Fruit fly (Drosophila melanogaster) whole organism, embryonic: Measurements from ENCODE around the gene BORCS6.

Source experiments
- Asciz ChIP-seq: fragments of 200-800 bp; sonication (Bioruptor generic); optimal IDR thresholded peaks from 2 replicates; lab custom pipeline; 2017; ENCODE audit warnings: missing biosample characterization, mild to moderate bottlenecking, missing genetic modification characterization, missing genetic modification reagents
- CG10431 ChIP-seq: fragments of 200-800 bp; sonication (Bioruptor generic); optimal IDR thresholded peaks from 3 replicates; lab custom pipeline; 2018; ENCODE audit warnings: missing biosample characterization, mild to moderate bottlenecking, missing genetic modification characterization
- CG10565 ChIP-seq: fragments of 200-800 bp; sonication (Bioruptor generic); optimal IDR thresholded peaks from 3 replicates; lab custom pipeline; 2016; ENCODE audit warnings: missing biosample characterization, mild to moderate bottlenecking, missing genetic modification characterization
- CG12071 ChIP-seq: fragments of 200-800 bp; sonication (Bioruptor generic); optimal IDR thresholded peaks from 3 replicates; lab custom pipeline; 2018; ENCODE audit warnings: missing biosample characterization, mild to moderate bottlenecking, missing genetic modification characterization
- CG13424 ChIP-seq: fragments of 200-800 bp; sonication (Bioruptor generic); optimal IDR thresholded peaks from 2 replicates; lab custom pipeline; 2019; ENCODE audit warnings: missing biosample characterization, mild to moderate bottlenecking, missing genetic modification characterization, moderate library complexity
- CG13775 ChIP-seq: fragments of 200-800 bp; sonication (Bioruptor generic); optimal IDR thresholded peaks from 3 replicates; lab custom pipeline; 2017; ENCODE audit warnings: missing biosample characterization, mild to moderate bottlenecking, missing genetic modification characterization
- CG14050 ChIP-seq: fragments of 200-800 bp; sonication (Bioruptor generic); IDR thresholded peaks from 3 replicates; pipeline ENCODE4 v1.3.6; 2022; ENCODE audit warnings: missing biosample characterization, missing genetic modification characterization
- CG15696 ChIP-seq: fragments of 200-800 bp; sonication (Bioruptor generic); optimal IDR thresholded peaks from 2 replicates; lab custom pipeline; 2019; ENCODE audit warnings: missing biosample characterization, mild to moderate bottlenecking, missing genetic modification characterization, moderate library complexity
- CG16813 ChIP-seq: fragments of 200-800 bp; sonication (Bioruptor generic); IDR thresholded peaks from 3 replicates; pipeline ENCODE4 v1.3.6; 2022; ENCODE audit warnings: missing biosample characterization, missing genetic modification characterization; ENCODE audit not compliant: partially characterized antibody
- CG18476 ChIP-seq: fragments of 200-800 bp; sonication (Bioruptor generic); optimal IDR thresholded peaks from 2 replicates; lab custom pipeline; 2016; ENCODE audit warnings: missing biosample characterization, mild to moderate bottlenecking, missing genetic modification characterization
- CG30020 ChIP-seq: fragments of 200-800 bp; optimal IDR thresholded peaks from 2 replicates; lab custom pipeline; 2019; ENCODE audit warnings: missing biosample characterization, mild to moderate bottlenecking, missing genetic modification characterization, moderate library complexity
- CG31224 ChIP-seq: fragments of 200-800 bp; sonication (Bioruptor generic); IDR thresholded peaks from 2 replicates; pipeline ENCODE4 v1.3.6; 2022; ENCODE audit warnings: missing biosample characterization, missing genetic modification characterization
- CG33213 ChIP-seq: fragments of 200-800 bp; sonication (Bioruptor generic); optimal IDR thresholded peaks from 3 replicates; lab custom pipeline; 2016; ENCODE audit warnings: missing biosample characterization, missing genetic modification characterization
- CG3407 ChIP-seq: fragments of 200-800 bp; sonication (Bioruptor generic); optimal IDR thresholded peaks from 2 replicates; lab custom pipeline; 2018; ENCODE audit warnings: missing biosample characterization, mild to moderate bottlenecking, missing genetic modification characterization
- CG4360 ChIP-seq: fragments of 200-800 bp; sonication (Bioruptor generic); IDR thresholded peaks from 2 replicates; pipeline ENCODE4 v1.3.6; 2022; ENCODE audit warnings: missing biosample characterization, missing genetic modification characterization
- CG4707 ChIP-seq: fragments of 200-800 bp; sonication (Bioruptor generic); optimal IDR thresholded peaks from 2 replicates; lab custom pipeline; 2018; ENCODE audit warnings: missing biosample characterization, mild to moderate bottlenecking, missing genetic modification characterization, moderate library complexity
- CG6272 ChIP-seq: fragments of 200-800 bp; sonication (Bioruptor generic); IDR thresholded peaks from 2 replicates; pipeline ENCODE4 v1.3.6; 2022; ENCODE audit warnings: missing biosample characterization, missing genetic modification characterization
- CG6683 ChIP-seq: fragments of 200-800 bp; sonication (Bioruptor generic); optimal IDR thresholded peaks from 2 replicates; lab custom pipeline; 2017; ENCODE audit warnings: missing biosample characterization, mild to moderate bottlenecking, missing genetic modification characterization, missing genetic modification reagents
- CG8281 ChIP-seq: fragments of 200-800 bp; sonication (Bioruptor generic); optimal IDR thresholded peaks from 2 replicates; lab custom pipeline; 2018; ENCODE audit warnings: missing biosample characterization, mild to moderate bottlenecking, missing genetic modification characterization, moderate library complexity
- Chrac-16 ChIP-seq: fragments of 200-800 bp; sonication (Bioruptor generic); optimal IDR thresholded peaks from 3 replicates; lab custom pipeline; 2016; ENCODE audit warnings: missing biosample characterization, missing genetic modification characterization
- CkIIα-i1 ChIP-seq: fragments of 200-800 bp; sonication (Bioruptor generic); IDR thresholded peaks from 2 replicates; pipeline ENCODE4 v1.3.6; 2022; ENCODE audit warnings: missing biosample characterization, missing genetic modification characterization
- D19A ChIP-seq: fragments of 200-800 bp; optimal IDR thresholded peaks from 3 replicates; lab custom pipeline; 2019; ENCODE audit warnings: missing biosample characterization, mild to moderate bottlenecking, missing genetic modification characterization, moderate library complexity
- Dll ChIP-seq: fragments of 200-800 bp; sonication (Bioruptor generic); IDR thresholded peaks from 4 replicates; pipeline ENCODE4 v1.3.6; 2022; ENCODE audit warnings: missing biosample characterization, missing genetic modification characterization; ENCODE audit not compliant: partially characterized antibody
- Dp ChIP-seq: fragments of 200-800 bp; sonication (Bioruptor generic); optimal IDR thresholded peaks from 2 replicates; lab custom pipeline; 2018; ENCODE audit warnings: missing biosample characterization, mild to moderate bottlenecking, missing genetic modification characterization, moderate library complexity
- E2f1 ChIP-seq: fragments of 200-800 bp; sonication (Bioruptor generic); IDR thresholded peaks from 2 replicates; pipeline ENCODE4 v1.3.6; 2022; ENCODE audit warnings: missing biosample characterization, missing genetic modification characterization
- Ets65A ChIP-seq: fragments of 200-800 bp; sonication (Bioruptor generic); peaks from one replicate; lab custom pipeline; 2016; ENCODE audit warnings: missing biosample characterization, missing genetic modification characterization
- GATAe ChIP-seq: fragments of 200-800 bp; sonication (Bioruptor generic); conservative IDR thresholded peaks from 2 replicates; pipeline ENCODE4 v1.3.6; 2022; ENCODE audit warnings: missing biosample characterization, missing genetic modification characterization
- H2.0 ChIP-seq: fragments of 200-800 bp; sonication (Bioruptor generic); IDR thresholded peaks from 2 replicates; pipeline ENCODE4 v1.3.6; 2022; ENCODE audit warnings: missing biosample characterization, missing genetic modification characterization
- Mrtf ChIP-seq: fragments of 200-800 bp; sonication (Bioruptor generic); IDR thresholded peaks from 3 replicates; pipeline ENCODE4 v1.3.6; 2022; ENCODE audit warnings: missing biosample characterization, missing genetic modification characterization
- Oaz ChIP-seq: fragments of 200-800 bp; sonication (Bioruptor generic); IDR thresholded peaks from 2 replicates; pipeline ENCODE4 v1.3.6; 2022; ENCODE audit warnings: missing biosample characterization, missing genetic modification characterization
- PHDP ChIP-seq: fragments of 200-800 bp; sonication (Bioruptor generic); optimal IDR thresholded peaks from 3 replicates; lab custom pipeline; 2018; ENCODE audit warnings: missing biosample characterization, mild to moderate bottlenecking, missing genetic modification characterization, moderate library complexity
- Scr ChIP-seq: fragments of 200-800 bp; sonication (Bioruptor generic); IDR thresholded peaks from 2 replicates; pipeline ENCODE4 v1.3.6; 2022; ENCODE audit warnings: missing biosample characterization, missing genetic modification characterization; ENCODE audit not compliant: partially characterized antibody
- Sox100B ChIP-seq: fragments of 200-800 bp; sonication (Bioruptor generic); optimal IDR thresholded peaks from 3 replicates; lab custom pipeline; 2018; ENCODE audit warnings: missing biosample characterization, mild to moderate bottlenecking, missing genetic modification characterization
- Taf1 ChIP-seq: fragments of 200-800 bp; sonication (Bioruptor generic); IDR thresholded peaks from 2 replicates; pipeline ENCODE4 v1.3.6; 2022; ENCODE audit warnings: missing biosample characterization, missing genetic modification characterization
- ac ChIP-seq: fragments of 200-800 bp; sonication (Bioruptor generic); optimal IDR thresholded peaks from 3 replicates; lab custom pipeline; 2017; ENCODE audit warnings: missing biosample characterization, mild to moderate bottlenecking, missing genetic modification characterization
- ase ChIP-seq: fragments of 200-800 bp; sonication (Bioruptor generic); IDR thresholded peaks from 3 replicates; pipeline ENCODE4 v1.3.6; 2022; ENCODE audit warnings: missing biosample characterization, missing genetic modification characterization
- ash1 ChIP-seq: fragments of 200-800 bp; sonication (Bioruptor generic); optimal IDR thresholded peaks from 2 replicates; lab custom pipeline; 2018; ENCODE audit warnings: missing biosample characterization, mild to moderate bottlenecking, missing genetic modification characterization
- cg ChIP-seq: fragments of 200-800 bp; sonication (Bioruptor generic); optimal IDR thresholded peaks from 3 replicates; lab custom pipeline; 2019; ENCODE audit warnings: missing biosample characterization, mild to moderate bottlenecking, missing genetic modification characterization, moderate library complexity
- dmrt99B ChIP-seq: fragments of 200-800 bp; sonication (Bioruptor generic); optimal IDR thresholded peaks from 2 replicates; lab custom pipeline; 2018; ENCODE audit warnings: missing biosample characterization, mild to moderate bottlenecking, missing genetic modification characterization, moderate library complexity
- insv ChIP-seq, 2 experiments: fragments of 200-800 bp; sonication (Bioruptor generic); optimal IDR thresholded peaks; 3 replicates each; lab custom pipeline; 2016 to 2018; ENCODE audit warnings: missing biosample characterization in 2 of 2, missing genetic modification characterization in 2 of 2
- kah ChIP-seq: fragments of 200-800 bp; sonication (Bioruptor generic); optimal IDR thresholded peaks from 2 replicates; lab custom pipeline; 2018; ENCODE audit warnings: missing biosample characterization, mild to moderate bottlenecking, missing genetic modification characterization
- ken ChIP-seq: fragments of 200-800 bp; sonication (Bioruptor generic); IDR thresholded peaks from 3 replicates; pipeline ENCODE4 v1.3.6; 2022; ENCODE audit warnings: missing biosample characterization, missing genetic modification characterization
- lab ChIP-seq: fragments of 200-800 bp; sonication (Bioruptor generic); optimal IDR thresholded peaks from 3 replicates; lab custom pipeline; 2017; ENCODE audit warnings: missing biosample characterization, missing genetic modification characterization, mild to moderate bottlenecking, moderate library complexity, missing genetic modification reagents
- nau ChIP-seq: fragments of 200-800 bp; sonication (Bioruptor generic); optimal IDR thresholded peaks from 3 replicates; lab custom pipeline; 2017; ENCODE audit warnings: missing biosample characterization, mild to moderate bottlenecking, missing genetic modification characterization, missing genetic modification reagents
- pan ChIP-seq, 4 experiments: fragments of >200 bp in 3 of 4; fragments of 200-800 bp in 1 of 4; sonication (Bioruptor generic) in 1 of 4; optimal IDR thresholded peaks in 3 of 4; IDR thresholded peaks in 1 of 4; 2 replicates each; pipeline versions ENCODE4 v1.3.6 to Lab custom; 2017 to 2022; ENCODE audit warnings: missing biosample characterization in 2 of 4, missing genetic modification characterization in 2 of 4, mixed read lengths in 1 of 4
- pita ChIP-seq: fragments of 200-800 bp; sonication (Bioruptor generic); optimal IDR thresholded peaks from 2 replicates; lab custom pipeline; 2017; ENCODE audit warnings: missing biosample characterization, mild to moderate bottlenecking, missing genetic modification characterization
- sisA ChIP-seq: fragments of 200-800 bp; sonication (Bioruptor generic); IDR thresholded peaks from 2 replicates; pipeline ENCODE4 v1.3.6; 2022; ENCODE audit warnings: missing biosample characterization, missing genetic modification characterization
- ssp ChIP-seq: fragments of 200-800 bp; sonication (Bioruptor generic); IDR thresholded peaks from 2 replicates; pipeline ENCODE4 v1.3.6; 2022; ENCODE audit warnings: missing biosample characterization, missing genetic modification characterization
- wek ChIP-seq: fragments of 200-800 bp; sonication (Bioruptor generic); optimal IDR thresholded peaks from 3 replicates; lab custom pipeline; 2018; ENCODE audit warnings: missing biosample characterization, mild to moderate bottlenecking, missing genetic modification characterization, moderate library complexity
- zfh2 ChIP-seq: fragments of 200-800 bp; sonication (Bioruptor generic); optimal IDR thresholded peaks from 2 replicates; lab custom pipeline; 2016; ENCODE audit warnings: missing biosample characterization, missing genetic modification characterization

Gene BORCS6

DNA sequence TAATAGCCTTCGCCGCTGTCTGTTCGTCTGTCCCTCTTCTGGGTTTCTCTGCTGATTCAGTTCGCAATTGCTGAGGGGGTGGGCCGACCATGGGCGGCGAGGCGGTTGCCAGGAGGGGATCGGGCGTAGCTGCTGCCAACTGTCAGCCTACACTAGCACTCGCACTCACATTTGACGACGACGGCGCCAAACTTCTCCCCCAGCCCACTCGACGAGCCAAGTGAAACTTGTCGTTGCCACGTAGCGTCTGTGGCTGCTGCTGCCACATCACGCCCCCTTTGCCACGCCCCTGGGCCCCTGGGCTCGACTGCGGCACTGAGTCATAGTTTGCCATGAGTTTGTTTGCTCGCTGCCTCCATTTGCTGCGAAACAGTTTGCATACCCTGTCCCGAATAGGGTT is 16.6 kb downstream of the BORCS6 start (continued):
- TF ChIP-seq CG4707 (GFP tag; lab: Kevin White, UChicago) (no peak), nau (GFP tag; lab: Kevin White, UChicago) (no peak), H2.0 (GFP tag; lab: Robert Waterston, UW) (peak; percentile 32; the same call in 1 of the 2 replicates), sisA (GFP tag; lab: Robert Waterston, UW) (peak; percentile 27; the same call in 1 of the 2 replicates), Mrtf (GFP tag; lab: Robert Waterston, UW) (peak; percentile 72), Scr (GFP tag; lab: Robert Waterston, UW) (no peak), CG16813 (no peak), CG12071 (peak; percentile 49), CG15696 (tag; lab: Kevin White, UChicago) (no peak), Dll (GFP tag; lab: Robert Waterston, UW) (no peak), ac (no peak), ash1 (GFP tag; lab: Kevin White, UChicago) (no peak), CG3407 (no peak), CG6683 (GFP tag; lab: Kevin White, UChicago) (no peak), CkIIα-i1 (GFP tag; lab: Robert Waterston, UW) (no peak), CG30020 (tag; lab: Kevin White, UChicago) (no peak), CG10431 (GFP tag; lab: Kevin White, UChicago) (no peak), Ets65A (GFP tag; lab: Kevin White, UChicago) (peak; percentile 7), CG4360 (GFP tag; lab: Robert Waterston, UW) (no peak), CG13424 (peak; percentile 50), CG6272 (peak; percentile 46), insv (GFP tag; optimal IDR thresholded peaks at IDR 0.05; lab: Kevin White, UChicago) (no peak), GATAe (0 out of 2 replicates have a peak, but pooled peaks have one; percentile 17), CG18476 (GFP tag; lab: Kevin White, UChicago) (no peak), Dp (GFP tag; lab: Kevin White, UChicago) (no peak), CG33213 (no peak), D19A (no peak), cg (GFP tag; lab: Kevin White, UChicago) (no peak), CG10565 (GFP tag; lab: Kevin White, UChicago) (no peak), ken (peak; percentile 57; the same call in 1 of the 3 replicates), CG8281 (tag; lab: Kevin White, UChicago) (no peak), pan (optimal IDR thresholded peaks at IDR 0.05; lab: Kevin White, UChicago) (no peak), pan (GFP tag; optimal IDR thresholded peaks at IDR 0.05 in 1 of 2, IDR thresholded peaks at IDR 0.05 in 1 of 2) (peak in 1 of 2 experiments; percentile 65), Chrac-16 (peak; percentile 50), ssp (GFP tag; lab: Robert Waterston, UW) (peak; percentile 47; the same call in 1 of the 2 replicates), Sox100B (GFP tag; lab: Kevin White, UChicago) (no peak), zfh2 (GFP tag; lab: Kevin White, UChicago) (peak; percentile 24), kah (GFP tag; lab: Kevin White, UChicago) (no peak), pita (GFP tag; lab: Kevin White, UChicago) (no peak), Oaz (GFP tag; lab: Robert Waterston, UW) (peak; percentile 52; the same call in 1 of the 2 replicates), CG13775 (GFP tag; lab: Kevin White, UChicago) (peak; percentile 13), ase (GFP tag; lab: Robert Waterston, UW) (0 out of 3 replicates have a peak, but pooled peaks have one; percentile 41), wek (GFP tag; lab: Kevin White, UChicago) (no peak), CG14050 (GFP tag; lab: Robert Waterston, UW) (peak; percentile 39; the same call in 1 of the 3 replicates), dmrt99B (tag; lab: Kevin White, UChicago) (peak; percentile 18), PHDP (peak; percentile 69), E2f1 (GFP tag; lab: Robert Waterston, UW) (peak; percentile 59), CG31224 (peak; percentile 67), lab (GFP tag; lab: Kevin White, UChicago) (peak; percentile 85), Asciz (GFP tag; lab: Kevin White, UChicago) (no peak), Taf1 (GFP tag; lab: Robert Waterston, UW) (peak; percentile 80)
